Worm (Caenorhabditis elegans): ENCODE data around the gene T07H3.7.

DNA sequence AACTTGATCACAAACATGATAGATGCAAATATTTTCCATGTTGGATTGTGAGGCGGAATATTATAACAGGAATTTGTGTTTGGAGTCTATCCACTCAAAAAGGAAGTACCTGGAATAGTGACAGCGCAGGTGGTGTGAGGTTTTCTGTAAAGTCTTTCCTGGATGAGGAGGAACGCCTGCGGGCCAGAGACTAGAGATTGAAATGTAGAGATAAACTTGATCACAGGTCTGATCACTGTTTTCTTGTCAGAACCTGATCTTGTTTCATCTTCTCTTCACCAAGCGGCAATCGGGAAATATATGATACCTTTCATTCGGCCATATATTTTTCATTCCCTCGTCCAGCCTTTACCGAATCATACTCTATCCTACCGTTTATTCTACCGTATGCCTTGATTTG, 3.4 kb downstream of the T07H3.7 start, which contains the start of gene T07H3.8:
- TF ChIP-seq him-1 (tag; optimal IDR thresholded peaks at IDR 0.05): no peak
- no peak for TF ChIP-seq dao-5 (tag; optimal IDR thresholded peaks at IDR 0.05)
- no peak for TF ChIP-seq W03F9.2 (tag; optimal IDR thresholded peaks at IDR 0.05)
